Worm (Caenorhabditis elegans) whole organism, L2 larva: ENCODE measurements around the gene otpl-7.
A peak's percentile ranks its signal among the peaks of the same experiment; 100 is the strongest.

Experiments
- Y55F3AM.14 ChIP-seq: fragments of 200-800 bp; sonication (Bioruptor generic); optimal IDR thresholded peaks from 2 replicates; lab custom pipeline; 2018; ENCODE audit warnings: mild to moderate bottlenecking, missing genetic modification characterization, missing compliant biosample characterization
- ZK546.5 ChIP-seq: sonication (generic microtip); optimal IDR thresholded peaks from 2 replicates; lab custom pipeline; 2017; ENCODE audit warnings: missing biosample characterization, missing genetic modification characterization
- aly-2 ChIP-seq: fragments of 150-350 bp; optimal IDR thresholded peaks from 2 replicates; lab custom pipeline; 2014; ENCODE audit warnings: missing biosample characterization, missing genetic modification characterization
- ama-1 ChIP-seq: fragments of 150-350 bp; optimal IDR thresholded peaks from 2 replicates; lab custom pipeline; 2018; ENCODE audit warnings: inconsistent platforms
- gmeb-1 ChIP-seq: fragments of 150-350 bp; optimal IDR thresholded peaks from 2 replicates; lab custom pipeline; 2014; ENCODE audit warnings: missing biosample characterization, missing genetic modification characterization
- lin-13 ChIP-seq: fragments of 150-350 bp; optimal IDR thresholded peaks from 2 replicates; lab custom pipeline; 2014; ENCODE audit warnings: missing biosample characterization, missing genetic modification reagents, missing genetic modification characterization
- nhr-21 ChIP-seq: fragments of 150-350 bp; optimal IDR thresholded peaks from 2 replicates; lab custom pipeline; 2014; ENCODE audit warnings: missing biosample characterization, missing genetic modification characterization
- nhr-77 ChIP-seq: fragments of 150-350 bp; optimal IDR thresholded peaks from 2 replicates; lab custom pipeline; 2014; ENCODE audit warnings: missing biosample characterization, missing genetic modification characterization
- ztf-1 ChIP-seq: fragments of 200-800 bp; sonication (Bioruptor generic); conservative IDR thresholded peaks from 2 replicates; pipeline ENCODE4 v1.3.6; 2022; ENCODE audit warnings: missing genetic modification characterization, missing compliant biosample characterization
- ztf-11 ChIP-seq: sonication (generic microtip); optimal IDR thresholded peaks from 2 replicates; lab custom pipeline; 2017; ENCODE audit warnings: missing biosample characterization, missing genetic modification characterization
- ztf-4 ChIP-seq: fragments of 150-350 bp; optimal IDR thresholded peaks from 2 replicates; lab custom pipeline; 2014; ENCODE audit warnings: missing biosample characterization, missing genetic modification characterization

otpl-7 gene

ce11 chrV:8569841-8570361 is 48.6 kb downstream of the otpl-7 start, which contains the start of the genes F25G6.9 and symk-1 (continued):
- TF ChIP-seq ztf-11 (tag; lab: Kevin White, UChicago) (no peak), Y55F3AM.14 (GFP tag; lab: Kevin White, UChicago) (no peak), ZK546.5 (tag; lab: Kevin White, UChicago) (no peak), gmeb-1 (peak; percentile 82), ama-1 (lab: Kevin White, UChicago) (no peak), lin-13 (GFP tag; lab: Kevin White, UChicago) (peak; percentile 36), ztf-4 (no peak), nhr-21 (peak; percentile 46), aly-2 (tag; lab: Kevin White, UChicago) (no peak), nhr-77 (tag; lab: Kevin White, UChicago) (peak; percentile 4), ztf-1 (no peak)
